Worm (Caenorhabditis elegans): ENCODE measurements around the gene F11E6.6.

F11E6.6 gene

DNA sequence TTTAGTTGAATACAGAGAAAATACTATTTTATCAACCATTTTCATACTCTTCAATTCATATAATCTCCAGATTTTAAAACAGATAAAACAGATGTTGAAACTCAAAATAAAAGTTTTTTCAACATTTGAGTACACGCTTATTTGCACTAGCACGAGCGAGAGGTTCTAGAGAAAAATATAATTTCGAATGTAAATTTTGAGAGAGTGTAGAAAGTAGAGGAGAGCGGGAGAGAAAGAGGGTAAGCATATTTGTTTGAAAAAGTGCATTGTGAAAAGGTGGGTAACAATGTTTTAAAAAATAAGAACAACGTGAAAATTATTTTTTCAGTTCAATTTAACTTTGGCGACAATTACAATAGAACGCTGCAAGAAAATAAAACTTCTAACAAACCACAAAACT, 2.0 kb upstream of the F11E6.6 start:
- no peak for TF ChIP-seq sea-2 (GFP tag; optimal IDR thresholded peaks at IDR 0.05)
- TF ChIP-seq snpc-4 (tag; optimal IDR thresholded peaks at IDR 0.05) = peak; percentile 8
- peak; percentile 51 for TF ChIP-seq pha-4 (tag; optimal IDR thresholded peaks at IDR 0.05)

DNA sequence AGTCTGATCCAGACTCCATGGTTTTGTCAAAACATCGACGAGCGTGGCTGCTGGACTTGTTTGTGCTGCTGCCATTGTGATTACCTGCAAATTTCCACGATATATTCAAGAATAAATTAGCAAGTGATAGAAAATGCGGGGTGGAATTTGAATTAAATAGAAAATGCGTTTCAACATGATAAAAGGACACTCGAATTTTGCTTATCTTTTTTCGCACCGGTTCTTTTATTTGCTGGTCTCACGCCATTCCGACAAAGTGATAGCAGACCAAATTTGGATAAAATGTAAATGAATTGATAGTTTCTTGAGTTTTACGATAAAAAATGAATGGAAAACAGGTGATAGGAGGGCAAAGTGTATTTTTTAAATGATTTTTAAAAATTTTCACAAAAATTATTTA, 1.5 kb upstream of the F11E6.6 start, which contains the start of gene elo-2:
Gene elo-2 (minus strand): TSS at position 84 of the 400 bp plus-strand sequence.
- no peak for TF ChIP-seq nhr-67 (tag; optimal IDR thresholded peaks at IDR 0.05)
- no peak for TF ChIP-seq mml-1 (tag; optimal IDR thresholded peaks at IDR 0.05)
- no peak for TF ChIP-seq jun-1 (tag; optimal IDR thresholded peaks at IDR 0.05)
- TF ChIP-seq nhr-77 (tag; optimal IDR thresholded peaks at IDR 0.05) = no peak
- peak; percentile 95 for TF ChIP-seq pqm-1 (tag; optimal IDR thresholded peaks at IDR 0.05)
- no peak for TF ChIP-seq elt-1 (tag; optimal IDR thresholded peaks at IDR 0.05)
- TF ChIP-seq elt-2 (tag; optimal IDR thresholded peaks at IDR 0.05) = peak; percentile 95
- no peak for TF ChIP-seq snpc-4 (tag; optimal IDR thresholded peaks at IDR 0.05)

DNA sequence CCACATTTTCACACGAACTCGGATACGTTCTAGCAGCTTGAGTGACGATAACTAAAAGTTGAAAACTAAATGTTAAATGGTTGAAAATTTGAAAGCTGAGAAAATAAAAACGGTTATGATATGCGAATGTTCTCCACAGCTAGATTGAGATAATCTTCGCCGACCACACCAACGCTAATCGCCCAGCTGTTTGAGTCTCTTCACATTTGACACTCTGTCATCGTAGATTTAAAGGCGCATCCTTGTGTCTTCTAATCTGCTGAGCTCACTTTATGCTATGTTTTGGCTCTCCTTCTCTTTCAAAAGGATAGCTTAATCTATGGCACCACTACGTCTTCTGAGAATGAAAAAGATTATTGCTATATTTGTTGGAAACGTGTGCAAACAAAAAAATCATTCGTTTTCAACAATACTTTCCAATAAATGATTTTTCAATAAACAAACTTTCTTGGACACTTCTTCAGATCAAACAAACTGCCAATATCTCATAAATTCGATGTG, 2.6 kb downstream of the F11E6.6 start, which contains the start of gene F11E6.10:
Gene F11E6.10 (minus strand): TSS at position 51 of the 501 bp plus-strand sequence.
- TF ChIP-seq unc-62 (GFP tag; optimal IDR thresholded peaks at IDR 0.05) (no peak), nhr-23 (tag; optimal IDR thresholded peaks at IDR 0.05) (no peak), nhr-43 (tag; optimal IDR thresholded peaks at IDR 0.05; ENCODE audit: poor library complexity, severe bottlenecking) (no peak), nhr-28 (tag; optimal IDR thresholded peaks at IDR 0.05) (no peak), ama-1 (optimal IDR thresholded peaks at IDR 0.05) (no peak), fkh-10 (GFP tag; optimal IDR thresholded peaks at IDR 0.05) (no peak)

DNA sequence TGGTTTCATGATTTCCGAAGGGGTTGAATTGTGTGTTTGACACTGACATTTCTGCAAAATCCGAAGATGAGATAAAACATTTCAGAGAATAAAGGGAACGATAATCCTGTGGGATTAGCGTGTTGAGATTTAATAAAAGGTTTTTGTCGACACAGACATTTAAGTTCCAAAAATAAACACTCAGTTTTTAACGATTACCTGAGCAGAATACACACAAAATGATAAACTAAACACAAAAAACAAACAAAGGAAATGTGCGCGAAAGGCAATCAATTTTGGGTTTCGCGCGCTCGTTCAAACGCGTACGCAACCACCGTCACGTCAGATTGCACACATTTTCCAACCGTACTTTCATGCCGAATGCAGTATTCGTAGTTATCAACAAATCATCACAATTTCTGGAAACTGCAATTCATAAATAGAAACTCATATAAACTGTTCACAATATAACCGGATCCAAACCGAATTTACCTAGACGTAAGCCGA, 4.5 kb downstream of the F11E6.6 start, which contains the start of gene rif-1.1:
Gene rif-1.1 (minus strand): TSS at position 51 of the 486 bp plus-strand sequence.
- TF ChIP-seq ZK546.5 (tag; optimal IDR thresholded peaks at IDR 0.05) (no peak), nfya-1 (tag; optimal IDR thresholded peaks at IDR 0.05; ENCODE audit: insufficient read depth) (peak; percentile 65), pha-4 (tag; optimal IDR thresholded peaks at IDR 0.05) (peak; percentile 92), lin-15B (tag; optimal IDR thresholded peaks at IDR 0.05) (peak; percentile 27), nhr-25 (tag; optimal IDR thresholded peaks at IDR 0.05) (peak; percentile 10), ceh-82 (tag; optimal IDR thresholded peaks at IDR 0.05) (no peak), lin-39 (tag; optimal IDR thresholded peaks at IDR 0.05) (peak; percentile 45), sea-2 (GFP tag; optimal IDR thresholded peaks at IDR 0.05) (no peak), elt-2 (tag; optimal IDR thresholded peaks at IDR 0.05) (peak; percentile 36), nhr-23 (tag; optimal IDR thresholded peaks at IDR 0.05) (peak; percentile 18)

DNA sequence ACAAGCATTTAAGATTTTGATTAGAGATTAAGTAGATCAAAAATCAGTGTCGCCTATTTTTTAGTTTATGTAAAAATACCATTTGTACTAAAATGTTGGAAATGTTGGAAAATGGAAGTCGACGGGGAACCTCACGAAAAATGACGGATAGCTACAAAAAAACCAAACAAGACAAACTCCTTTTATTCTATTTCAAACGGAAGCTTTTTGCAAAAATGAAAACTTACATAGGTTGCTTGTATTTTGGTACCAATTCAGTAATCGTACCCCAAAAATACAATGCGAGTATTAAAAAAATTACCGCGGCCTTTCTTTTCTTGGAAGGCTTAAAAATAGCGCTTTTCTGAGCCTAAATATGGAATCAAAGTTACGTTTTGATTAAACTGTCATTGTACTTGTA, 11.8 kb downstream of the F11E6.6 start:
- no peak for TF ChIP-seq egl-5 (tag; optimal IDR thresholded peaks at IDR 0.05)
- TF ChIP-seq lin-39 (tag; optimal IDR thresholded peaks at IDR 0.05) = no peak
- TF ChIP-seq mdl-1 (tag; optimal IDR thresholded peaks at IDR 0.05) = no peak
- TF ChIP-seq nhr-43 (tag; optimal IDR thresholded peaks at IDR 0.05; ENCODE audit: poor library complexity, severe bottlenecking) = no peak
- TF ChIP-seq eor-1 (tag; optimal IDR thresholded peaks at IDR 0.05) = no peak
- no peak for TF ChIP-seq nhr-23 (tag; optimal IDR thresholded peaks at IDR 0.05)
- TF ChIP-seq sea-2 (GFP tag; optimal IDR thresholded peaks at IDR 0.05) = no peak
- TF ChIP-seq pha-4 (tag; optimal IDR thresholded peaks at IDR 0.05) = no peak
- TF ChIP-seq ztf-11 (tag; optimal IDR thresholded peaks at IDR 0.05) = no peak
- TF ChIP-seq R02D3.7 (tag; optimal IDR thresholded peaks at IDR 0.05) = no peak
- TF ChIP-seq ZK546.5 (tag; optimal IDR thresholded peaks at IDR 0.05) = no peak
- no peak for TF ChIP-seq snpc-4 (tag; optimal IDR thresholded peaks at IDR 0.05)
- TF ChIP-seq mml-1 (tag; optimal IDR thresholded peaks at IDR 0.05) = no peak
- TF ChIP-seq ceh-16 (tag; optimal IDR thresholded peaks at IDR 0.05) = no peak
- TF ChIP-seq nfya-1 (tag; optimal IDR thresholded peaks at IDR 0.05; ENCODE audit: insufficient read depth) = no peak
- TF ChIP-seq elt-1 (tag; optimal IDR thresholded peaks at IDR 0.05) = no peak

DNA sequence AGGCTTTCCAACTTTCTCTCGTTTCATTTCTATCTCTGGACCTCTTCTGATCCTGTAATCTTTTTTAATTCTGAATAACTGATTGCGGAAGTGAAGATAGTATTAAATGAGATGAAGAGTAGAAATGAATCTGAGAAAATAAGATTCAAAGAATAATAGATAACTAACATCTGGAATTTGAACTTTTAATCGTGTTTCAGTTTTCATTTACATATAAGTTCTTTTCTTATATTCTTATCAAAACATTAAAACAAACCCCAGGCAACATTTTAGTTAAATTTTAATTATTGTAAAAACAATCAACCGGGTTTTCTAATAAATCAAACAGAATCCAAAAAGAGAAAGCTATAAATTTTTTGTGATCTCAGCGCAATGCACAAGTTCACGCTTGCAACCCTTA, 12.6 kb downstream of the F11E6.6 start:
- TF ChIP-seq nhr-76 (tag; optimal IDR thresholded peaks at IDR 0.05) (no peak), lin-15B (tag; optimal IDR thresholded peaks at IDR 0.05) (no peak), ztf-4 (tag; optimal IDR thresholded peaks at IDR 0.05) (no peak), nhr-67 (tag; optimal IDR thresholded peaks at IDR 0.05) (no peak), unc-62 (GFP tag; optimal IDR thresholded peaks at IDR 0.05) (no peak)
